Worm (Caenorhabditis elegans): ENCODE measurements around the gene srgp-1.
A peak's percentile ranks its signal among the peaks of the same experiment; 100 is the strongest.

Gene srgp-1

DNA sequence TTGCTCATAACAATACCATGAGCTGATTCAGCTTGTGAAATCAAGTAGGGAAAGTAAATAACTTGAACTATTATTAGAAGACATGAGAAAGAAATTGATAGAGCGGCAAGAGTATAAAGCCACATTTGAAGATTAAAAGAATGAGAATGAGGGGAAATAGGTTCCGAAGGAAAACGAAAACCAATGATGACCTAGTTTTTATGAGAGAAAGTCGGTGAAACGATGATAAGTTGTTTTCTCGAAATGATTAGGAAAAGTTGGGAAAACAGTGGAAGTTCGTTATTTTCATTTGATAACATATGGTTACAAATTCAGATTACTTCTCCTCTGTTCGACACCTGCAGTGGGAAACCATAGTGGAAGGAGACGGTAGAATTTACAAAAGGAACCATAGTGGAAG is 18.5 kb upstream of the srgp-1 start, which contains the start of gene col-128:
TSS of gene col-128 (minus strand) at position 148 of the 400 bp plus-strand sequence.
- TF ChIP-seq T22C8.4 (GFP tag; IDR thresholded peaks at IDR 0.05): no peak
- no peak for TF ChIP-seq ref-1 (GFP tag; conservative IDR thresholded peaks at IDR 0.05)
- TF ChIP-seq ztf-29 (GFP tag; IDR thresholded peaks at IDR 0.05): no peak
- no peak for TF ChIP-seq cog-1 (tag; optimal IDR thresholded peaks at IDR 0.05)

DNA sequence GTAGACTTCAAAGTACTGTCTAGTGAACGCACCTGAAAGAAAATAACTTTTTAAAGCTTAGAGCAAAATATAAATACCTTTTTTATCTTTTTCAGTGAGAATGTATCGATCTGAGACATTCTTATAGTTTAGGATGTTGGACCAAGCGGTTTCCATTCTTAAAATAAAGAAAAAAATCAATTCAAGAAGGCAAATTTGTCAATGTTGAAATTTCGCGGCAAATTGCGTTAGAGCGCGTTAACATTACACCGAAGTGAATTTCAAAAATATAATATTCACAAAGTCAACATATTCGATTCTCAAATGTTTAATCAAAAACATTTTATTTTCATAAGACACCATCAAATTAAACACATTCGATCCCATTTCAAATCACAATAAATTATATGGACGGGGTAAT is 8.6 kb upstream of the srgp-1 start, which contains the start of gene F12F6.7:
TSS of gene F12F6.7 (minus strand) at position 157 of the 400 bp plus-strand sequence.
- TF ChIP-seq tab-1 (GFP tag; IDR thresholded peaks at IDR 0.05) (no peak), T22C8.4 (GFP tag; IDR thresholded peaks at IDR 0.05) (no peak), ztf-23 (GFP tag; IDR thresholded peaks at IDR 0.05) (no peak), klf-2 (GFP tag; conservative IDR thresholded peaks at IDR 0.05) (no peak), med-1 (GFP tag; optimal IDR thresholded peaks at IDR 0.05; ENCODE audit: insufficient read depth) (no peak), cog-1 (tag; optimal IDR thresholded peaks at IDR 0.05) (no peak), ref-1 (GFP tag; conservative IDR thresholded peaks at IDR 0.05) (no peak), flt-1 (GFP tag; IDR thresholded peaks at IDR 0.05) (no peak), ztf-29 (GFP tag; IDR thresholded peaks at IDR 0.05) (no peak)

DNA sequence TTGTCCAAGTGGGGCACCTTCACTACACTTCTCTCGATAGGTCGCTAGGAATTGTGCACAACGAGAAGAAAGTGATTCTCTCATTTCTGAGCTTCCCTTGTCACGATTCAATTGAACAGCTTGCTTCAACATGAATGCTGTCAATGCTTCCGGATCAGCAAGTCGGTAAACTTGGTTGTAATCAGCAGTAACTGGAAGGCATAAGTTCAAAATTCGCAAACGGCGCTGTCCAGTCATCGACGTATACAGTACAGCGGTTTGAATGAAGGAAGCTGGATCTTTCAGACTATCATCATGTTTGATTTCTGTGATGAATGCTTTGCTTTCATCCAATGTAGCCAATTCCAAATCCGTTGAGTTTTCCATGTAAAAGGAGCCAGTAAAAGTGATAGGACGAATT is 7.2 kb upstream of the srgp-1 start:
- TF ChIP-seq tab-1 (GFP tag; IDR thresholded peaks at IDR 0.05) (no peak), ztf-29 (GFP tag; IDR thresholded peaks at IDR 0.05) (no peak), med-1 (GFP tag; optimal IDR thresholded peaks at IDR 0.05; ENCODE audit: insufficient read depth) (no peak), ztf-23 (GFP tag; IDR thresholded peaks at IDR 0.05) (no peak), flt-1 (GFP tag; IDR thresholded peaks at IDR 0.05) (no peak), klf-2 (GFP tag; conservative IDR thresholded peaks at IDR 0.05) (no peak), cog-1 (tag; optimal IDR thresholded peaks at IDR 0.05) (no peak)

DNA sequence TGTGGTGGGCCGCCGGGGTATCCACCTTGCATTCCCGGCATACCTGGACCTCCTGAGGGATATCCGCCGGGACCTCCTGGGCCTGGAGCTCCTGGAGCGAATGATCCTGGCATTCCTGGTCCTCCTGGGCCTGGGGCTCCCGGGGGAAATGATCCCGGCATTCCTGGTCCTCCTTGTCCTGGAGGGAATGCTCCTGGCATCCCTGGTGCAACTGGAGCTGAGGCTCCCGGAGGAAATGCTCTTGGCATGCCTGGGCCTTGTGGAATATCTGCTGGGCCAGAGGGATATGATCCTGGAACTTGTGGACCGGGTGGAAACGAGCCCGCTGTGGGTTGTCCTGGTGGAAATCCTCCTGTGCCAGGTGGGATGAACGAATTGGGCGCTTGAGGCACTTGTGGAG is 5.3 kb upstream of the srgp-1 start:
- TF ChIP-seq cog-1 (tag; optimal IDR thresholded peaks at IDR 0.05) (no peak), med-1 (GFP tag; optimal IDR thresholded peaks at IDR 0.05; ENCODE audit: insufficient read depth) (no peak), flt-1 (GFP tag; IDR thresholded peaks at IDR 0.05) (no peak), tab-1 (GFP tag; IDR thresholded peaks at IDR 0.05) (no peak), ztf-23 (GFP tag; IDR thresholded peaks at IDR 0.05) (no peak), klf-2 (GFP tag; conservative IDR thresholded peaks at IDR 0.05) (no peak), T22C8.4 (GFP tag; IDR thresholded peaks at IDR 0.05) (no peak), ref-1 (GFP tag; conservative IDR thresholded peaks at IDR 0.05) (no peak), ztf-29 (GFP tag; IDR thresholded peaks at IDR 0.05) (no peak)

DNA sequence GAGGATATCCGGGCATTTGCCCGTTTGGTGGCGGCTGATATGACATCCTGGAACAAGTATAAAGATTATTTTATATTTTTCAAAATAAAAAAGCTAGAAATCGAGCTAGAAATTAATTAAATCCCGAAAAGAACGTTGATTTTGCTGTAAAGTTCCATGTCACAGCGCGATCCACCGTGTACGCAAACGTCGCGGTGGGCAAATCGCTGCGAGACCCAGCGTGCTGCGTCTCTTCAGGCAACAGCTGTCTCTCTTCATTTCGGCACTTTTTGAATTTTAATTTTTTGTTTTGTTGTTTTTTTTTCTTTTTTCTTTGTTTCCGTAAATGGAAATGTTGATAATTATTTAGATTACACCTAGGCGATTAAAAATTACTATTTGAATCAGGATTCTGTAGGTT is 4.2 kb upstream of the srgp-1 start, which contains the start of gene sec-24.1:
TSS of gene sec-24.1 (minus strand) at position 49 of the 400 bp plus-strand sequence.
- TF ChIP-seq klf-2 (GFP tag; conservative IDR thresholded peaks at IDR 0.05): no peak
- no peak for TF ChIP-seq ref-1 (GFP tag; conservative IDR thresholded peaks at IDR 0.05)
- TF ChIP-seq med-1 (GFP tag; optimal IDR thresholded peaks at IDR 0.05; ENCODE audit: insufficient read depth): no peak
- TF ChIP-seq flt-1 (GFP tag; IDR thresholded peaks at IDR 0.05): no peak
- peak; percentile 75 for TF ChIP-seq cog-1 (tag; optimal IDR thresholded peaks at IDR 0.05)

DNA sequence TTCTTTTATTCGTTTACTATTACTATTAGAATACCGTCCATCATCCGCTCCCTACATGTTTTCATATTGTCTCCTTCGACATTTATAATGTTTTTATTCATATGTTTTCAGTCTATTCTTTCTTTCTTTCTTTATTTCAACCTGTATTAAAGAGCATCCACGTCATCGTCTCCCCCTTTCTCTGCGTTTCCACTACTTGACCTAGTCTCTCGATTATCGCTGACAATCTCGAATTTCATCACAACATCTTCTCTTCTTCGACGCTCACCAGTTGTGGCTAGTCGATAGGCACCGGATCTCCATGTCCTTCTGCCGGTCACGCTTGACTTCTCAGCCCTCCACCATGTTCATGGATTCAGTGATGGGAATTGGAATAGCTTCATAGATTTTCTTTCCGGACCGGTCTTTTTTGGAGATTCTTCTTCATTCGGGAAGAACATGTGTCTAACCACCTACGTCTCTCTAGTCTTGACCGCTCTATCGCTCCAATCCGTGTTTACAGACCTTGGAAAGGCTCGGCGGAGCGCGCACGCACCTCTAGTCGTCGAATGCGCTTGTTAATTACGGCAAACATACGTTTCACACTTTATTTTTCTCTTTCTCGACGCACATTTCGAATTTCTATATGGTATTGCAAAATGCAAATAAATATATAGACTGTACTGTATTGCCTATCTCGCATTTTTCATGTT is 1.9 kb upstream of the srgp-1 start:
- TF ChIP-seq tab-1 (GFP tag; IDR thresholded peaks at IDR 0.05) (no peak), flt-1 (GFP tag; IDR thresholded peaks at IDR 0.05) (no peak), ztf-23 (GFP tag; IDR thresholded peaks at IDR 0.05) (no peak), ref-1 (GFP tag; conservative IDR thresholded peaks at IDR 0.05) (no peak), ztf-29 (GFP tag; IDR thresholded peaks at IDR 0.05) (no peak), cog-1 (tag; optimal IDR thresholded peaks at IDR 0.05) (no peak), klf-2 (GFP tag; conservative IDR thresholded peaks at IDR 0.05) (no peak), T22C8.4 (GFP tag; IDR thresholded peaks at IDR 0.05) (no peak), med-1 (GFP tag; optimal IDR thresholded peaks at IDR 0.05; ENCODE audit: insufficient read depth) (no peak)

DNA sequence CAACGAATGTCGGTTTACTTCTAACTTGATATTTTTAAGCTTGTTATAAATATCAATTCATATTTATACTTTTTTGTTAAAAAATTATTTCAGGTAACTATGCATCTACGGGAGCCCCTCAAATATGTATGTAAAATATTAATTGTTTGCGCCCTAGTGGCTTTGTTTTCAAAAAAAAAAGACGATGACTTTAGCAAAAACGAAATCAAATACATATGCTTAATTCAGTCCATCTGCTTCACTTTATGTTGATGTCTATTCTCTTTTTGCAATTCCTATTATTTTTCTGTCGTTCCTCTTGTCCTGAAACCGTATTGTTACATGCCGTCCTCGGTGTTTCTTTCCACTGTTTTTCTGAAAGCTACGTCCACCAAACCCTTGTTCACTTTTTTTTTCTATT is 505 bp upstream of the srgp-1 start:
- no peak for TF ChIP-seq ref-1 (GFP tag; conservative IDR thresholded peaks at IDR 0.05)
- TF ChIP-seq T22C8.4 (GFP tag; IDR thresholded peaks at IDR 0.05): no peak
- no peak for TF ChIP-seq ztf-29 (GFP tag; IDR thresholded peaks at IDR 0.05)
- TF ChIP-seq ztf-23 (GFP tag; IDR thresholded peaks at IDR 0.05): no peak
- no peak for TF ChIP-seq klf-2 (GFP tag; conservative IDR thresholded peaks at IDR 0.05)

DNA sequence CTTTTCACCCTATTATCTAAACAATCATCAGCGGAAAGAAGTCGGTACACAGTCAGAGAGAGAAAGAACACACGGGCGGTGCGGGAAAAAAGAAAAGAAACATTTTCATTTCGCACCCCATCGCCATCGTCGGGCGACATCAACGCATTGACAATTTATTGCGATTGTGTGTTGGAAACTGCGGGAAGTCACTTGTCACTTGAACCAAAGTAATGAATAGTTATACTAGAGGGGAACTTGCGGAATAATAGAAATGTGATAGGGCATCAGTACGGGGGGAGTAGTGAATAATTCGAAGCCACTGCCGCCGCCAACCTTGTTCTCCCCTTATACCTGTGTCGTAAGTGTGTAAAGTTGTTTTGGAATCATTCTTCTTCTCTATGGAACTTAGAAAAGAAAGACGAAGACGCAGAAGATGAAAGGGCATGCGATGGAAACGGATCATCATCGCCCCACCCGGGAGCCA is 1.1 kb downstream of the srgp-1 start:
- no peak for TF ChIP-seq ztf-29 (GFP tag; IDR thresholded peaks at IDR 0.05)
- no peak for TF ChIP-seq flt-1 (GFP tag; IDR thresholded peaks at IDR 0.05)
- TF ChIP-seq med-1 (GFP tag; optimal IDR thresholded peaks at IDR 0.05; ENCODE audit: insufficient read depth): no peak
- no peak for TF ChIP-seq T22C8.4 (GFP tag; IDR thresholded peaks at IDR 0.05)
- no peak for TF ChIP-seq ztf-23 (GFP tag; IDR thresholded peaks at IDR 0.05)
- no peak for TF ChIP-seq cog-1 (tag; optimal IDR thresholded peaks at IDR 0.05)
- no peak for TF ChIP-seq klf-2 (GFP tag; conservative IDR thresholded peaks at IDR 0.05)
- no peak for TF ChIP-seq tab-1 (GFP tag; IDR thresholded peaks at IDR 0.05)
- no peak for TF ChIP-seq ref-1 (GFP tag; conservative IDR thresholded peaks at IDR 0.05)

DNA sequence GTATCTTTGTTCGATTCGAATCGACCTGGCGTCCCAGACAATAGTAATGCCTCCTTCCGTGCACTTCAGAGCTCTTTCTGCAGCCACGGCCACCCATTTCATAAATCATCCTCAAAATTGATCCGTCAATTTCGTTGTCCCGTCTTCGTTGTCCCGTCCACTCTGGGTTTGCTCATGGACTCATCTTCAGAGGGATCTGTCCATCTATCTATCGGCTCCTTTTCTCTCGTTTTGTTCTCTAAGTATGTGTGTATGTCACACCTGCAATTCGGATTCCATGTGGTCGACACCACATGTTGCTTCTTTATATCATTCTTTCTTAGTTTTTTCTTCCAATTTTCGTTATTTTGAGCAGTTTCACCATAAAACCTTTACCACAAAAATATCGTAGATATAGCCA is 2.2 kb downstream of the srgp-1 start:
- TF ChIP-seq ref-1 (GFP tag; conservative IDR thresholded peaks at IDR 0.05): no peak
- TF ChIP-seq tab-1 (GFP tag; IDR thresholded peaks at IDR 0.05): no peak
- TF ChIP-seq med-1 (GFP tag; optimal IDR thresholded peaks at IDR 0.05; ENCODE audit: insufficient read depth): no peak
- TF ChIP-seq ztf-29 (GFP tag; IDR thresholded peaks at IDR 0.05): no peak
- TF ChIP-seq flt-1 (GFP tag; IDR thresholded peaks at IDR 0.05): no peak
- no peak for TF ChIP-seq ztf-23 (GFP tag; IDR thresholded peaks at IDR 0.05)
- no peak for TF ChIP-seq klf-2 (GFP tag; conservative IDR thresholded peaks at IDR 0.05)
- TF ChIP-seq T22C8.4 (GFP tag; IDR thresholded peaks at IDR 0.05): no peak
- TF ChIP-seq cog-1 (tag; optimal IDR thresholded peaks at IDR 0.05): no peak

DNA sequence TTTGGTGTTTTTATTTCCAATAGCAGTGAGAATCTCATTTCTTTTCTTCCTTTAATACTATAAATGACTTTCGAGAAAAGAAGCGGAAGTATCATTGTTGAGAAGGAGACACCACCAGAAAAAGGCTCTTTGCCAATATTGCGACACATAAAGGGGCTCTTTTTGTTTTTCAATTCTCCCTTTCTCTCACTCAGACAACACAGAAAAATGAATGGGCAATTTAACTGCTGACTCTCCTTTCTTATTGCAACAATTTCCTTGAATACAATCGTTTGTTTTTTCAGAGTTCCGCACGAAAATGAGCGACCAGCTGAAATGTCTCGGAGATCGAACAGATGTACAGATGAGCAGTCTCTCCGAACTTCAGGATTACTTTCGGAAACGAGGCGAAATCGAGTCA is 4.0 kb downstream of the srgp-1 start:
- TF ChIP-seq ref-1 (GFP tag; conservative IDR thresholded peaks at IDR 0.05) (no peak), ztf-23 (GFP tag; IDR thresholded peaks at IDR 0.05) (no peak), klf-2 (GFP tag; conservative IDR thresholded peaks at IDR 0.05) (no peak), med-1 (GFP tag; optimal IDR thresholded peaks at IDR 0.05; ENCODE audit: insufficient read depth) (no peak), cog-1 (tag; optimal IDR thresholded peaks at IDR 0.05) (no peak), flt-1 (GFP tag; IDR thresholded peaks at IDR 0.05) (no peak), T22C8.4 (GFP tag; IDR thresholded peaks at IDR 0.05) (no peak), tab-1 (GFP tag; IDR thresholded peaks at IDR 0.05) (no peak), ztf-29 (GFP tag; IDR thresholded peaks at IDR 0.05) (no peak)
